Worm (Caenorhabditis elegans): Measurements from ENCODE around the gene clec-119.

clec-119 gene

ce11 chrII:1236479-1236878, 19.3 kb upstream of the clec-119 start:
- TF ChIP-seq ceh-34 (tag; optimal IDR thresholded peaks at IDR 0.05): no peak
- no peak for TF ChIP-seq sdc-2 (tag; optimal IDR thresholded peaks at IDR 0.05)
- TF ChIP-seq odd-2 (tag; optimal IDR thresholded peaks at IDR 0.05): no peak
- peak; percentile 36 for TF ChIP-seq nfya-1 (tag; optimal IDR thresholded peaks at IDR 0.05)
- no peak for TF ChIP-seq K09A11.1 (tag; optimal IDR thresholded peaks at IDR 0.05; ENCODE audit: insufficient read depth)
- no peak for TF ChIP-seq ceh-6 (GFP tag; optimal IDR thresholded peaks at IDR 0.05)
- no peak for TF ChIP-seq ttx-3 (tag; optimal IDR thresholded peaks at IDR 0.05)
- no peak for TF ChIP-seq pag-3 (tag; optimal IDR thresholded peaks at IDR 0.05; ENCODE audit: borderline replicate concordance)
- TF ChIP-seq hlh-13 (GFP tag; optimal IDR thresholded peaks at IDR 0.05): no peak

DNA sequence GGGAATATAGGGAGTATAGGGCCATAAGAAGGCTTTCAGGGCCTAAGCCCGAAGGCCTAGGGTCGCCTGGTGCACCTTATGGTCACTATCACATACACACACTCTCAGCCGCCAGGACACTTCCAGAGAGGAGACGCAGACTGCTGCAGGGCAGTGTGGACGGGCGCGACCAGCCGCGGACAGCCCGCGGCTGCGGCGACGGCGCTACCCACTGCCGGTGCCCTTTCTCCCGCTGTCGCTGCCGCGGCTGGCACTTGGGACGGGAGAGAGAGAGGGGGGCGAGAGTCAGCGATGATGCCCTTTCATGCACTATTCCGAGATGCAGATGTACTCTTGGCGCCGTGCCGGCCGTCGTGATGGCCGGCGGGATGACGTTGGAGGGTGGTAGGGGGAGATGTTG, 17.9 kb upstream of the clec-119 start:
- TF ChIP-seq ceh-22 (tag; optimal IDR thresholded peaks at IDR 0.05) (no peak), K02D7.2 (tag; optimal IDR thresholded peaks at IDR 0.05) (no peak), pha-2 (tag; optimal IDR thresholded peaks at IDR 0.05) (peak; percentile 4), ets-4 (tag; optimal IDR thresholded peaks at IDR 0.05) (peak; percentile 30), ref-2 (tag; optimal IDR thresholded peaks at IDR 0.05) (peak; percentile 36), mec-3 (tag; optimal IDR thresholded peaks at IDR 0.05; ENCODE audit: borderline replicate concordance) (peak; percentile 19), ama-1 (optimal IDR thresholded peaks at IDR 0.05) (no peak), lin-11 (tag; optimal IDR thresholded peaks at IDR 0.05) (no peak), tbx-2 (tag; optimal IDR thresholded peaks at IDR 0.05) (peak; percentile 28), ceh-19 (GFP tag; optimal IDR thresholded peaks at IDR 0.05) (no peak), rnt-1 (tag; optimal IDR thresholded peaks at IDR 0.05) (peak; percentile 64), Y22D7AL.16 (tag; optimal IDR thresholded peaks at IDR 0.05) (no peak), gmeb-2 (tag; optimal IDR thresholded peaks at IDR 0.05) (no peak), pha-4 (tag; optimal IDR thresholded peaks at IDR 0.05) (no peak), pat-9 (tag; optimal IDR thresholded peaks at IDR 0.05) (no peak), ceh-48 (tag; optimal IDR thresholded peaks at IDR 0.05) (no peak), elt-4 (tag; optimal IDR thresholded peaks at IDR 0.05) (peak; percentile 66), sox-2 (GFP tag; IDR thresholded peaks at IDR 0.05) (no peak), hlh-8 (tag; optimal IDR thresholded peaks at IDR 0.05) (no peak), zip-5 (tag; optimal IDR thresholded peaks at IDR 0.05) (no peak), unc-3 (GFP tag; conservative IDR thresholded peaks at IDR 0.05) (no peak), unc-3 (tag; optimal IDR thresholded peaks at IDR 0.05) (no peak), hlh-15 (tag; optimal IDR thresholded peaks at IDR 0.05) (no peak), dve-1 (tag; optimal IDR thresholded peaks at IDR 0.05) (no peak), ceh-14 (tag; optimal IDR thresholded peaks at IDR 0.05) (peak; percentile 45), ceh-31 (tag; optimal IDR thresholded peaks at IDR 0.05) (peak; percentile 9), ceh-9 (tag; optimal IDR thresholded peaks at IDR 0.05) (no peak), F13H6.1 (tag; optimal IDR thresholded peaks at IDR 0.05) (peak; percentile 61), sdc-2 (tag; optimal IDR thresholded peaks at IDR 0.05) (peak; percentile 52), unc-42 (tag; optimal IDR thresholded peaks at IDR 0.05) (no peak), pag-3 (tag; optimal IDR thresholded peaks at IDR 0.05; ENCODE audit: borderline replicate concordance) (no peak), hlh-6 (tag; optimal IDR thresholded peaks at IDR 0.05) (peak; percentile 67), ceh-34 (tag; optimal IDR thresholded peaks at IDR 0.05) (peak; percentile 47), ceh-6 (GFP tag; optimal IDR thresholded peaks at IDR 0.05) (no peak), fkh-6 (tag; optimal IDR thresholded peaks at IDR 0.05) (peak; percentile 5), pqm-1 (tag; optimal IDR thresholded peaks at IDR 0.05) (no peak), hlh-30 (tag; optimal IDR thresholded peaks at IDR 0.05; ENCODE audit: insufficient read depth) (no peak), unc-55 (GFP tag; optimal IDR thresholded peaks at IDR 0.05) (no peak), sox-4 (tag; optimal IDR thresholded peaks at IDR 0.05) (peak; percentile 50)

Measured in whole organism, late embryonic.